Worm (Caenorhabditis elegans): ENCODE results near the gene lin-26.

Gene lin-26

ce11 chrII:7684589-7684988 lies 2.6 kb downstream of the lin-26 start, which contains the start of gene F18A1.1:
TSS of gene F18A1.1 (plus strand) at chrII:7684889.
- TF ChIP-seq lin-32 (GFP tag; optimal IDR thresholded peaks at IDR 0.05) (no peak), drap-1 (GFP tag; optimal IDR thresholded peaks at IDR 0.05) (no peak), ces-1 (GFP tag; optimal IDR thresholded peaks at IDR 0.05) (no peak), bed-3 (GFP tag; optimal IDR thresholded peaks at IDR 0.05) (no peak)

DNA sequence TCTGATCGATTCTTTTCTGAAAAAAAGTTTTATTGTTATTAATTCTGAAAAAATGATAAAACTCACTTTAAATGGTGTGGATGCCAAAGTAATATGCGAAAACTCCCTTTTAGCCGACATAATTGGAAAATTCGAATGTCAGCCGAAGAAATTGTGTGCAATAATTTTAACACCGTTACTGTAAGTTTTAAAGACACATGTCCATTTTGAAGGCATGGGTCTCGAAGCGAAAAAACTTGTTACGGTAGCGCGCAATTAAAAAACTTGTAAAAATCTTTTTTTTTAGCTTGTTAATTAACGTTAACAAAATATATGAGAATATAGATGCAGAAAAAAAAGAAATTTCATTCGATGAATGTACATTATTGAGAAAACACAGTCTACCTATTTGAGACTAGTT lies 8.4 kb downstream of the lin-26 start, which contains the start of gene pid-1:
Gene pid-1 (minus strand): TSS at position 173 of the 400 bp plus-strand sequence.
- TF ChIP-seq elt-3 (tag; optimal IDR thresholded peaks at IDR 0.05) (no peak), nhr-237 (tag; optimal IDR thresholded peaks at IDR 0.05) (no peak), nhr-76 (tag; optimal IDR thresholded peaks at IDR 0.05) (no peak), nhr-2 (tag; optimal IDR thresholded peaks at IDR 0.05) (no peak)

- TF ChIP-seq snpc-4 (tag; optimal IDR thresholded peaks at IDR 0.05), result no peak
- TF ChIP-seq pha-4 (tag; optimal IDR thresholded peaks at IDR 0.05), result no peak
- no peak for TF ChIP-seq ztf-11 (tag; optimal IDR thresholded peaks at IDR 0.05)
- TF ChIP-seq tbx-8 (GFP tag; optimal IDR thresholded peaks at IDR 0.05), result no peak
- TF ChIP-seq nhr-28 (tag; optimal IDR thresholded peaks at IDR 0.05), result no peak
- no peak for TF ChIP-seq unc-120 (tag; optimal IDR thresholded peaks at IDR 0.05; ENCODE audit: poor library complexity, severe bottlenecking)
- TF ChIP-seq blmp-1 (tag; optimal IDR thresholded peaks at IDR 0.05), result no peak
- no peak for TF ChIP-seq zip-8 (tag; optimal IDR thresholded peaks at IDR 0.05)
- TF ChIP-seq unc-39 (tag; optimal IDR thresholded peaks at IDR 0.05), result no peak
- TF ChIP-seq nhr-2 (tag; optimal IDR thresholded peaks at IDR 0.05), result no peak
- no peak for TF ChIP-seq mep-1 (tag; optimal IDR thresholded peaks at IDR 0.05)
- no peak for TF ChIP-seq mab-5 (tag; optimal IDR thresholded peaks at IDR 0.05)
- no peak for TF ChIP-seq lin-13 (tag; optimal IDR thresholded peaks at IDR 0.05)
Measured at ce11 chrII:7693929-7694328, 11.9 kb downstream of the lin-26 start, which contains the start of gene nhx-2. TSS of gene nhx-2 (minus strand) at chrII:7693957.

DNA sequence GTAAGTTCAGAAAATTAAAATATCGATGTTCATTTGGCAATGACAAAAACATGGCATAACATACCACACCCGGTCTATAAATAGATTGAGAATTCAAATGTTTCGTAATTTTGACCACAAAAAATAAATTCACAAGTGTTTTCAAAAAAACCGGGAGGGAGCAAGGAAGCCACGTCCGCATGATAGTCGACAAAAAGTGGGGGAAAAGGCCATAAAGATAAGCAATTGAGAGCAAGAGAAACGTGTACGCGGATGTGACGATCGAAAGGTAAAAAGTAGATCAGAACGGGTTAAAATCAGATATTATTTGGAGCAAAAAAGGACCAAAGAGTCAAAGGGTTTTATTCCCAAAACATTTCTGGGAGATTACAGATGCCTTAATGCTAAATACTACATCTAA lies 12.7 kb downstream of the lin-26 start:
- TF ChIP-seq ces-1 (GFP tag; optimal IDR thresholded peaks at IDR 0.05), result no peak
- no peak for TF ChIP-seq elt-1 (tag; optimal IDR thresholded peaks at IDR 0.05; ENCODE audit: borderline replicate concordance, insufficient read depth)
- no peak for TF ChIP-seq M03D4.4 (tag; optimal IDR thresholded peaks at IDR 0.05)

ce11 chrII:7695636-7696035 lies 13.6 kb downstream of the lin-26 start:
- TF ChIP-seq nhr-237 (tag; optimal IDR thresholded peaks at IDR 0.05) (no peak), ztf-11 (tag; optimal IDR thresholded peaks at IDR 0.05) (no peak), nhr-12 (tag; optimal IDR thresholded peaks at IDR 0.05) (no peak), nhr-76 (tag; optimal IDR thresholded peaks at IDR 0.05) (no peak), lin-32 (GFP tag; optimal IDR thresholded peaks at IDR 0.05) (no peak), tbx-8 (GFP tag; optimal IDR thresholded peaks at IDR 0.05) (no peak), ceh-39 (tag; optimal IDR thresholded peaks at IDR 0.05) (no peak), snpc-4 (tag; optimal IDR thresholded peaks at IDR 0.05) (no peak), ceh-43 (GFP tag; optimal IDR thresholded peaks at IDR 0.05) (no peak), sem-2 (GFP tag; optimal IDR thresholded peaks at IDR 0.05) (no peak), lin-13 (tag; optimal IDR thresholded peaks at IDR 0.05) (no peak), unc-62 (GFP tag; optimal IDR thresholded peaks at IDR 0.05) (no peak), lsy-2 (tag; optimal IDR thresholded peaks at IDR 0.05) (no peak), cnd-1 (tag; optimal IDR thresholded peaks at IDR 0.05) (no peak), zip-8 (tag; optimal IDR thresholded peaks at IDR 0.05) (no peak)

DNA sequence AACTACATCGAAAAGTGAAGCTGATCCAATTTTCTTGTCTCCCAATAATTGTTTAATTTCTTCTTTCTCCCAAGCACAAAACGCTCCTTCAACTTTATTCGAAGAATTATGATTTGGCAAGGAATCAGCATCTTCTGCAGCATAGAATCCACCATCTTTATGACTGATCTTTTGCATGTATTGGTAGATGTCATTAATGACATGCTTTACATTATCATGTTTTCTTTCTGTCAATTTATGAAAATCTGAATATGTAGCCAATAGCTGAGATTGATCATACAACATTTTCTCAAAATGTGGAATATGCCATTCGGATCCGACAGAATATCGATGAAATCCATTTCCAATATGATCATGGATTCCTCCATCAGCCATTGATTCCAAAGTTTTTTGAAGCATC lies 15.2 kb downstream of the lin-26 start:
- no peak for TF ChIP-seq blmp-1 (tag; optimal IDR thresholded peaks at IDR 0.05)
- TF ChIP-seq zip-8 (tag; optimal IDR thresholded peaks at IDR 0.05), result no peak
- no peak for TF ChIP-seq drap-1 (GFP tag; optimal IDR thresholded peaks at IDR 0.05)
- no peak for TF ChIP-seq ceh-83 (GFP tag; optimal IDR thresholded peaks at IDR 0.05)
- TF ChIP-seq lin-32 (GFP tag; optimal IDR thresholded peaks at IDR 0.05), result no peak
- TF ChIP-seq sem-2 (GFP tag; optimal IDR thresholded peaks at IDR 0.05), result no peak
- TF ChIP-seq cnd-1 (tag; optimal IDR thresholded peaks at IDR 0.05), result no peak
- no peak for TF ChIP-seq unc-62 (GFP tag; optimal IDR thresholded peaks at IDR 0.05)
